Fruit fly (Drosophila melanogaster): ENCODE results near the gene Uro.
A peak's percentile ranks its signal among the peaks of the same experiment; 100 is the strongest.

The Uro gene

dm6 chr2L:7811249-7812002, 31.5 kb downstream of the Uro start, which contains the start of gene LanB1:
Gene LanB1 (plus strand): TSS chr2L:7811438.
- TF ChIP-seq CG17801 (GFP tag; optimal IDR thresholded peaks at IDR 0.05; ENCODE audit: partially characterized antibody), result no peak

DNA sequence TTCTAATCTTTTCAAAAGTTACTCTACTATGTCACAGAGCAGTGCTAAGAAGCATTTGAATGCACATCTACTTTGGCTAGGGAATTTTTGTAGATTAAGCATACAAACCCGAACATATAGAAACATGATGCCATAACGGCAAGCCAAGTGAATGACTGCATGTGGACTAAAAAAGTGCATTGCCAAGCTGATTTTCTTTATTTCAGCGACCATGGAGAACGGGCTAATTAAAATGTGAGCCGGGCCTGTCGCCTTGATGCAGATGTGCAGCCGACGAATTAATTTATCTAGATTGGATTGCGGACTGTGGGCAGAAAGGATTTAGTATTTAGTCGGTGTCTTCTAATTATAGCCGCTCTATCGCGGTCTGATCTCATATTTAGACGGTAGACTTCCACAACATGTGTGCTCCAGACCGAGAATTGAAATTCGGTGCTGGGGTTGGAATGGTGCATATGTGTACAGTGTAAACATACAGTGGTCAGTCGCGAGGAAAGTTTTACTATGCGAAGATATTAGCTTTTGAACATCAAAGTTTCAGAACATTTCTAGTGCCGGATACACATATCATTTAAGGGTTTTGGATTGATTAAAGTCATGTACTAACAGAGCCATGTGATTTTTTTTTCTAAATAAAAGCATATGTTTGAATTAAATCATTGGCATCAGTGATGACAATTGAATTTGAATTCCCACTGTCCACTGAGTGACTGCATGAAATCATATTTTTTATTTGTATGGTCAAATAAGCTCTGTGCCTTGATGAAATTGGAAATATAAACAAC, 32.9 kb downstream of the Uro start:
- TF ChIP-seq CG17801 (GFP tag; optimal IDR thresholded peaks at IDR 0.05; ENCODE audit: partially characterized antibody), result no peak

DNA sequence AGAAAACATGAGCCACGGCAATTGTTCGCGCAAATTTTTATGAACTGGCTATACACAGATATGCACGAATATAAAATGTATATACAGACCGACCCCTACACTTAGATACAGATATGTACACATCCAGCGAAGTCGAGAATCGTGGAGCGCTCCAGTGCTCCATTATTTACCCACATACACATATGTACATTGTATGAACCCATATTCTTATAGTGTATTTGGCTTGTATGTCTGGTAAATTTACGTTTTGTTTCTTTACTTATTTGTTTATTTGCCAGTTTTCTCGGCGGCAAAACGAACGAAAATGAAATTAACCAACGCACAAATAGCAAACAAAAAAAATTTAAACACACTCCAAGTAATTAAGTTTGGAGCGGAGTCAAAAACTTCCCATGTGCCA, 33.5 kb downstream of the Uro start:
- TF ChIP-seq CG17801 (GFP tag; optimal IDR thresholded peaks at IDR 0.05; ENCODE audit: partially characterized antibody), result no peak

DNA sequence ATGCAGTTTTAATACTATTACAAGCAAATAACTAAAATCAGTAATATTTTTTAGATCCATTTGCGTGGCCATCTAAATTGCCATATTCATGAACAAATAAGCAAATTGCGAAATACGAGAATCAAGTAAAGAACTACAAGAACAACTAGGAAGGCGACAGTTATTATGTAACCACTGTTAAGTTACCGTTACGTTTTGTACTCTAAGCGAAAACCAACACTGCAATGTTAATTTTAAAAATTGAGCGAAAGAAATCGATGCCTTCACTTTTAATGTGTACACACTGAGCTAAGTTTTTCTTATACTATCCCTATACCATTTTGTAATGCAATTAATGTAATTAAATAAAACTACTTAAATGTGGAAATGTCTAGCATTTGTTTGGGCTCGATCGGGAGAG, 40.5 kb downstream of the Uro start:
- TF ChIP-seq CG17801 (GFP tag; optimal IDR thresholded peaks at IDR 0.05; ENCODE audit: partially characterized antibody), result no peak

- no peak for TF ChIP-seq CG17801 (GFP tag; optimal IDR thresholded peaks at IDR 0.05; ENCODE audit: partially characterized antibody)
Measured at dm6 chr2L:7820851-7821250, 41.0 kb downstream of the Uro start, which contains the start of gene CG7115. Gene CG7115 (plus strand): TSS chr2L:7821151.

dm6 chr2L:7821279-7821848, 41.5 kb downstream of the Uro start:
- peak; percentile 21 for TF ChIP-seq CG17801 (GFP tag; optimal IDR thresholded peaks at IDR 0.05; ENCODE audit: partially characterized antibody)

DNA sequence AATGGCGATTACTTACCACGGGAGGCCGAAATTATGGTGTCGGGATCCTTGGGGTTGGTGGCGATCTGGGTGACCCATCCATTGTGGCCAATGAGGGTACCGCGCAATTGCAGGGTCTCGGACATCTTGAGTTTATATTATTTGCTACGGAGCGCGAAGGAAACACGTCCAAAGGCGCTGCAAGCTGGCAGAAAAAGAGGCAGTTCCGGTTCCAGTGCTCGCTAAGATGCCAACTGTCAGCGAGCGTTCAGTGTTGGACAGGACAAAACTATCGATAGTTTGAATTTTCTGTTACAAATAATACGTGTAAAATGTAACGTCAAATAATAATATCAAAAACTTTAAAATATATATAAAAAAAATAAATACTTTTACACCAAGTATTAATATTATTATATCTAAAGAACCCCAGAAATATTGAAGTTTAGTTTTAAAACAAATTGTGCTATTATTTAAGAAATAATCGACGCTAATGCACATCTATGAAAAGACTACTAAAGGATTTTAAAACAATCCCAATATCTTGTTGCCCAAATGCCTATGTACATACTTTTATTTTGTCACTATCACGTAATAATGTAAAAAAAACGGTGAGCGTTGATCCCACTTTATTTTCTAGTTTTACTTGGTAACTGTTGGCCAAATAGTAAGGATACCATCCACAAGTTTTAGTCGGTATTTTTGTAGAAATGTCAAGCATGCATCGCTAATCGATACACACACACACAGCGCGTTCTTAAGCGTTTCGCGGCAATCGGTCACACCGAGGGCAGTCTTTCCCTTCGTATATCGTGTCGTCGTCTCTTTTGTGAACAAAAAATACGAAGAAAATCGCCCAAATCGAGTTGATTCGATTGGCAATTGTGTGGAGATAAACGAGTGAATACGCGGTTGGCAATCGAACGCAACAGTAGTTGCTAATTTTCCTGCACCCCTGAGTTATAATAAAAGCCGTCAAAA, 47.4 kb downstream of the Uro start, which contains the start of the genes Rack1 and mts:
Gene Rack1, minus strand, starts transcription at position 271 of the 960 bp plus-strand sequence.
Gene mts, plus strand, starts transcription at position 606 of the 960 bp plus-strand sequence.
- peak; percentile 81 for TF ChIP-seq CG17801 (GFP tag; optimal IDR thresholded peaks at IDR 0.05; ENCODE audit: partially characterized antibody)

- TF ChIP-seq CG17801 (GFP tag; optimal IDR thresholded peaks at IDR 0.05; ENCODE audit: partially characterized antibody), result peak; percentile 9
Measured at dm6 chr2L:7828231-7828630, 48.3 kb downstream of the Uro start.

DNA sequence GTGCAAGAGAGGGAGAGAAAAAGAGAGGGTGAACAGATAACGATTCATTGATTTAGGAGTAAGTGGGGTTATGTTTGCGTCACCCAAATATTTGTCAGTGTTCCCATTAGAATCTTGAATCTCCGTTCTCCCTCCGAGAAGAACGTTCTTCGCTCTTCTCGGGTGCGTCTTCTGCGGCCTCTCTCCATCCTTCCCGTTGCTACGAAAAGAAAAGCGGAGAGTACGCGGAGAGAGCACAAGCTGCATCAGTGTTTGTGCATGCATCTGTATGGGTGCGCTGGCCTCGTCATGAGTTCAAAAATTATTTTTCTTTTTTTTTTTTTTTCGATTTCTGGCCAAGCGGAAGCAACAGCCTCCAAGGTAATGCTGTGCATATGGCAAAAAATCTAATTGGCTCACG, 49.0 kb downstream of the Uro start:
- TF ChIP-seq CG17801 (GFP tag; optimal IDR thresholded peaks at IDR 0.05; ENCODE audit: partially characterized antibody), result no peak
